Worm (Caenorhabditis elegans) whole organism, young adult: ENCODE results near the gene F54E2.2.

Experiments
- B0019.2 ChIP-seq: fragments of 200-800 bp; sonication (Bioruptor generic); conservative IDR thresholded peaks from 2 replicates; pipeline ENCODE4 v1.3.6; 2022; ENCODE audit warnings: missing genetic modification reagents, missing genetic modification characterization, missing compliant biosample characterization
- D2030.7 ChIP-seq: fragments of 200-800 bp; sonication (Bioruptor generic); IDR thresholded peaks from 2 replicates; pipeline ENCODE4 v1.3.6; 2022; ENCODE audit warnings: missing genetic modification reagents, missing genetic modification characterization, missing compliant biosample characterization
- F23B12.7 ChIP-seq: sonication (generic microtip); optimal IDR thresholded peaks from 2 replicates; lab custom pipeline; 2017; ENCODE audit warnings: missing genetic modification characterization, mild to moderate bottlenecking, missing compliant biosample characterization, antibody characterized with exemption, moderate library complexity; ENCODE audit not compliant: insufficient read depth
- F52B5.7 ChIP-seq: sonication (generic microtip); optimal IDR thresholded peaks from 2 replicates; lab custom pipeline; 2016; ENCODE audit warnings: mild to moderate bottlenecking, missing genetic modification characterization, missing compliant biosample characterization
- F57C9.4 ChIP-seq: sonication (generic microtip); optimal IDR thresholded peaks from 2 replicates; lab custom pipeline; 2017; ENCODE audit warnings: mild to moderate bottlenecking, missing genetic modification characterization, missing compliant biosample characterization
- T07F8.4 ChIP-seq: sonication (generic microtip); optimal IDR thresholded peaks from 2 replicates; lab custom pipeline; 2016; ENCODE audit warnings: mild to moderate bottlenecking, missing genetic modification characterization, moderate library complexity, missing compliant biosample characterization
- T26A5.8 ChIP-seq: sonication (generic microtip); optimal IDR thresholded peaks from 2 replicates; lab custom pipeline; 2016; ENCODE audit warnings: missing genetic modification characterization, missing compliant biosample characterization
- ama-1 ChIP-seq, 3 experiments: fragments of 150-350 bp in 1 of 3; sonication (generic microtip) in 2 of 3; optimal IDR thresholded peaks; 2 replicates each; lab custom pipeline; 2014 to 2018; ENCODE audit warnings: missing biosample characterization in 2 of 3, missing genetic modification characterization in 2 of 3, missing genetic modification reagents in 2 of 3
- aptf-2 ChIP-seq: fragments of 200-800 bp; sonication (Bioruptor generic); conservative IDR thresholded peaks from 2 replicates; pipeline ENCODE4 v1.3.6; 2022; ENCODE audit warnings: missing genetic modification reagents, missing genetic modification characterization, missing compliant biosample characterization
- attf-5 ChIP-seq: fragments of 200-800 bp; sonication (Bioruptor generic); optimal IDR thresholded peaks from 2 replicates; lab custom pipeline; 2018; ENCODE audit warnings: mild to moderate bottlenecking, missing genetic modification characterization, missing compliant biosample characterization
- attf-6 ChIP-seq: fragments of 200-800 bp; sonication (Bioruptor generic); IDR thresholded peaks from 2 replicates; pipeline ENCODE4 v1.3.6; 2022; ENCODE audit warnings: missing genetic modification reagents, missing genetic modification characterization, missing compliant biosample characterization
- egl-18 ChIP-seq: fragments of 200-800 bp; sonication (Bioruptor generic); IDR thresholded peaks from 2 replicates; pipeline ENCODE4 v1.3.6; 2022; ENCODE audit warnings: missing genetic modification reagents, missing genetic modification characterization, missing compliant biosample characterization
- hmg-1.2 ChIP-seq: fragments of 200-800 bp; sonication (Bioruptor generic); IDR thresholded peaks from 2 replicates; pipeline ENCODE4 v1.3.6; 2022; ENCODE audit warnings: missing genetic modification reagents, missing genetic modification characterization, missing compliant biosample characterization
- hmg-20 ChIP-seq: fragments of 200-800 bp; sonication (Bioruptor generic); IDR thresholded peaks from 2 replicates; pipeline ENCODE4 v1.3.6; 2022; ENCODE audit warnings: missing genetic modification reagents, missing genetic modification characterization, missing compliant biosample characterization
- let-526 ChIP-seq: fragments of 200-800 bp; sonication (Bioruptor generic); IDR thresholded peaks from 2 replicates; pipeline ENCODE4 v1.3.6; 2022; ENCODE audit warnings: missing genetic modification reagents, missing genetic modification characterization, missing compliant biosample characterization
- lin-26 ChIP-seq: fragments of 200-800 bp; sonication (Bioruptor generic); IDR thresholded peaks from 2 replicates; pipeline ENCODE4 v1.3.6; 2022; ENCODE audit warnings: missing genetic modification reagents, missing genetic modification characterization, missing compliant biosample characterization
- lin-35 ChIP-seq, 3 experiments: fragments of 150-350 bp in 2 of 3; sonication (generic microtip) in 1 of 3; optimal IDR thresholded peaks; 2 replicates each; lab custom pipeline; 2014 to 2018; ENCODE audit warnings: missing biosample characterization in 3 of 3, missing genetic modification characterization in 3 of 3, missing genetic modification reagents in 3 of 3
- lin-54 ChIP-seq: fragments of 200-800 bp; sonication (Bioruptor generic); optimal IDR thresholded peaks from 2 replicates; lab custom pipeline; 2018; ENCODE audit warnings: mild to moderate bottlenecking, missing genetic modification characterization, missing compliant biosample characterization
- madf-10 ChIP-seq: sonication (generic microtip); optimal IDR thresholded peaks from 2 replicates; lab custom pipeline; 2016; ENCODE audit warnings: mild to moderate bottlenecking, missing genetic modification characterization, missing compliant biosample characterization
- madf-3 ChIP-seq: fragments of 200-800 bp; sonication (Bioruptor generic); IDR thresholded peaks from 2 replicates; pipeline ENCODE4 v1.3.6; 2022; ENCODE audit warnings: missing genetic modification reagents, missing genetic modification characterization, missing compliant biosample characterization
- madf-8 ChIP-seq: fragments of 200-800 bp; sonication (Bioruptor generic); conservative IDR thresholded peaks from 2 replicates; pipeline ENCODE4 v1.3.6; 2022; ENCODE audit warnings: missing genetic modification reagents, missing genetic modification characterization, missing compliant biosample characterization
- mes-4 ChIP-seq: sonication (generic microtip); optimal IDR thresholded peaks from 2 replicates; lab custom pipeline; 2016; ENCODE audit warnings: missing genotype, missing genetic modification characterization, missing compliant biosample characterization
- pha-4 ChIP-seq: fragments of 150-350 bp; sonication (generic microtip); optimal IDR thresholded peaks from 2 replicates; lab custom pipeline; 2014; ENCODE audit warnings: missing biosample characterization, missing genetic modification reagents, missing genetic modification characterization
- sdz-38 ChIP-seq: sonication (generic microtip); optimal IDR thresholded peaks from 2 replicates; lab custom pipeline; 2016; ENCODE audit warnings: missing genotype, missing genetic modification characterization, missing compliant biosample characterization
- xnd-1 ChIP-seq: sonication (generic microtip); optimal IDR thresholded peaks from 2 replicates; lab custom pipeline; 2016; ENCODE audit warnings: missing genotype, missing genetic modification reagents, missing genetic modification characterization, missing compliant biosample characterization
- ztf-18 ChIP-seq: sonication (generic microtip); optimal IDR thresholded peaks from 2 replicates; lab custom pipeline; 2016; ENCODE audit warnings: missing genotype, mild to moderate bottlenecking, missing genetic modification characterization, missing compliant biosample characterization
- ztf-28 ChIP-seq: fragments of 200-800 bp; sonication (Bioruptor generic); IDR thresholded peaks from 2 replicates; pipeline ENCODE4 v1.3.6; 2022; ENCODE audit warnings: missing genetic modification reagents, missing genetic modification characterization, missing compliant biosample characterization

F54E2.2 gene

ce11 chrV:2826815-2827214 lies 30.7 kb downstream of the F54E2.2 start, which contains the start of gene T03D3.5:
Gene T03D3.5, minus strand, starts transcription at chrV:2826835.
- TF ChIP-seq hmg-1.2 (GFP tag; lab: Robert Waterston, UW) (peak; percentile 98), F52B5.7 (tag; lab: Kevin White, UChicago) (no peak)

ce11 chrV:2830817-2831216 lies 34.7 kb downstream of the F54E2.2 start, which contains the start of gene srw-2:
Gene srw-2, plus strand, starts transcription at chrV:2830878.
- no peak for TF ChIP-seq pha-4 (tag; lab: Kevin White, UChicago)
- no peak for TF ChIP-seq let-526 (GFP tag; lab: Robert Waterston, UW)
- TF ChIP-seq lin-35 (GFP tag; optimal IDR thresholded peaks at IDR 0.05; lab: Kevin White, UChicago), result no peak
- no peak for TF ChIP-seq madf-10

- TF ChIP-seq madf-3 (no peak), D2030.7 (GFP tag; lab: Robert Waterston, UW) (no peak), aptf-2 (GFP tag; lab: Robert Waterston, UW) (no peak), mes-4 (tag; lab: Kevin White, UChicago) (no peak), T07F8.4 (no peak)
These were observed 36.6 kb downstream of the F54E2.2 start, which contains the start of gene srj-50 for ce11 chrV:2832666-2833065. Gene srj-50, plus strand, starts transcription at chrV:2832966.

ce11 chrV:2836501-2836900 lies 40.4 kb downstream of the F54E2.2 start, which contains the start of gene srj-45:
Gene srj-45, minus strand, starts transcription at chrV:2836601.
- TF ChIP-seq B0019.2 (GFP tag; lab: Robert Waterston, UW), result no peak
- TF ChIP-seq F23B12.7 (tag; lab: Kevin White, UChicago), result no peak
- TF ChIP-seq T26A5.8 (tag; lab: Kevin White, UChicago), result no peak
- TF ChIP-seq madf-8, result no peak
- TF ChIP-seq attf-5 (GFP tag; lab: Kevin White, UChicago), result no peak
- no peak for TF ChIP-seq attf-6 (GFP tag; lab: Robert Waterston, UW)
- TF ChIP-seq ztf-18 (tag; lab: Kevin White, UChicago), result no peak
- TF ChIP-seq ztf-28, result no peak
- TF ChIP-seq sdz-38, result no peak
- TF ChIP-seq egl-18 (GFP tag; lab: Robert Waterston, UW), result no peak
- TF ChIP-seq, all 124 proteins: peak for 0

- TF ChIP-seq ama-1 (optimal IDR thresholded peaks at IDR 0.05; lab: Kevin White, UChicago), result no peak
- TF ChIP-seq ama-1 (GFP tag; optimal IDR thresholded peaks at IDR 0.05; lab: Kevin White, UChicago), result no peak
- TF ChIP-seq F57C9.4 (tag; lab: Kevin White, UChicago), result no peak
- no peak for TF ChIP-seq lin-54 (GFP tag; lab: Kevin White, UChicago)
- no peak for TF ChIP-seq hmg-20 (GFP tag; lab: Robert Waterston, UW)
- no peak for TF ChIP-seq attf-6 (GFP tag; lab: Robert Waterston, UW)
- TF ChIP-seq xnd-1 (tag; lab: Kevin White, UChicago), result no peak
- TF ChIP-seq lin-26, result no peak
These were observed 49.7 kb downstream of the F54E2.2 start, which contains the start of gene srj-44 for ce11 chrV:2845771-2846170. Gene srj-44, minus strand, starts transcription at chrV:2845871.
